Worm (Caenorhabditis elegans): ENCODE measurements around the gene ins-11.

ins-11 gene

DNA sequence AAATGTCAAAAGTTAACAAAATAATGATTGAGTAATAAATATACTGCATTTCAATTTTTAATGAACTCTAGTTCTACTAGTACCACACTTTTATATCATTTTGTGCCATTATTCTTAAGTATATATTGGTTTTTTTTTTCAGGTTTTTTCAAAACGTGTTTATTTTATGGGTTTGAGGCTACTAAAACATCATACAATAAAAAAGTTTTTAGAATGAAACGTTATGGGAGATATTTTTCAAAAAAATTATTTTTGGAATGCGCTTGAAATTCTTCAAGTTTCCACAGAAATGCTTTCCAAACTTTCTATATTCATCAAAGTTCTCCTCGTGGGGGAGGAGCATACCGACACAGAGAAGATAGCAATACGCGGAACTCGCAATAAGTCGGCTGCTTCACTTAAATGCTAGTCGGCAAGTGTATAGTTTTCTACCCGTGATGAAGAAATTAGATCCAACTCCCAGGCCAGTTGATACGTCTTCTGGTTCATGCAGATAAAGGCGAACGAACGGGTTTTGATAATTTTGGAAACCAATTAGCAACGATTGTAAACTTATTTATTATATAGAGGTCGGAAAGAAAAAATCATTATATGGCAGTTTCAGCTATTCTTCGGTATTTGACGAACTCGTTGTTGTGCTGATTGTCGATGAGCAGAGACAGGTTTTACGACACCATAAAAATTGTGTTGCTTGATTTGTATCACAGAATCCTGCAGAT is 43.0 kb downstream of the ins-11 start, which contains the start of gene C17G10.10 (continued):
- TF ChIP-seq rnt-1 (tag; optimal IDR thresholded peaks at IDR 0.05): peak; percentile 92
- no peak; the same call in 1 of the 2 replicates for TF ChIP-seq isw-1 (GFP tag; IDR thresholded peaks at IDR 0.05)
- no peak for TF ChIP-seq ceh-8 (GFP tag; optimal IDR thresholded peaks at IDR 0.05)
- TF ChIP-seq elt-3 (tag; optimal IDR thresholded peaks at IDR 0.05): peak in 5 of 6 experiments; percentile 3 to 79 (median 48)
- TF ChIP-seq ceh-82 (tag; optimal IDR thresholded peaks at IDR 0.05): peak; percentile 62 to 76 (median 67)
- peak; percentile 60 for TF ChIP-seq mep-1 (tag; optimal IDR thresholded peaks at IDR 0.05)
- no peak for TF ChIP-seq ztf-11 (tag; optimal IDR thresholded peaks at IDR 0.05)
- no peak for TF ChIP-seq unc-30 (tag; optimal IDR thresholded peaks at IDR 0.05)
- no peak for TF ChIP-seq zag-1 (tag; optimal IDR thresholded peaks at IDR 0.05)
- no peak for TF ChIP-seq tlp-1 (tag; optimal IDR thresholded peaks at IDR 0.05)
- TF ChIP-seq hlh-17 (GFP tag; optimal IDR thresholded peaks at IDR 0.05; ENCODE audit: borderline replicate concordance): peak; percentile 59
- TF ChIP-seq unc-98 (GFP tag; IDR thresholded peaks at IDR 0.05): no peak
- peak; percentile 93 for TF ChIP-seq nhr-90 (tag; optimal IDR thresholded peaks at IDR 0.05; ENCODE audit: poor library complexity)
- peak; percentile 35 for TF ChIP-seq nhr-11 (tag; optimal IDR thresholded peaks at IDR 0.05)
- no peak for TF ChIP-seq skn-1 (tag; optimal IDR thresholded peaks at IDR 0.05)
- no peak for TF ChIP-seq sptf-1 (tag; optimal IDR thresholded peaks at IDR 0.05)
- peak; percentile 30 for TF ChIP-seq C04F5.9 (tag; optimal IDR thresholded peaks at IDR 0.05)
- peak; percentile 57 for TF ChIP-seq hpl-2 (GFP tag; optimal IDR thresholded peaks at IDR 0.05)
- no peak for TF ChIP-seq ets-5 (GFP tag; IDR thresholded peaks at IDR 0.05)
- peak; percentile 73 for TF ChIP-seq tbx-2 (tag; optimal IDR thresholded peaks at IDR 0.05)
- no peak for TF ChIP-seq nhr-237 (tag; optimal IDR thresholded peaks at IDR 0.05)
- peak; percentile 95 for TF ChIP-seq ama-1 (optimal IDR thresholded peaks at IDR 0.05)
- no peak for TF ChIP-seq fkh-8 (tag; optimal IDR thresholded peaks at IDR 0.05)
- TF ChIP-seq elt-2 (tag; optimal IDR thresholded peaks at IDR 0.05): peak; percentile 93
- no peak for TF ChIP-seq alr-1 (tag; optimal IDR thresholded peaks at IDR 0.05; ENCODE audit: borderline replicate concordance)
- peak; percentile 95 for TF ChIP-seq nhr-20 (tag; optimal IDR thresholded peaks at IDR 0.05)
- peak; percentile 86 for TF ChIP-seq snu-23 (GFP tag; optimal IDR thresholded peaks at IDR 0.05)
- TF ChIP-seq lin-14 (GFP tag; optimal IDR thresholded peaks at IDR 0.05): peak; percentile 82
- peak; percentile 99 for TF ChIP-seq snpc-4 (tag; optimal IDR thresholded peaks at IDR 0.05)
- peak; percentile 88 for TF ChIP-seq nhr-19 (GFP tag; conservative IDR thresholded peaks at IDR 0.05)
- peak; percentile 14 for TF ChIP-seq F16B12.6 (tag; optimal IDR thresholded peaks at IDR 0.05)
- peak; percentile 60 for TF ChIP-seq unc-130 (tag; optimal IDR thresholded peaks at IDR 0.05)
- peak; percentile 92 for TF ChIP-seq nhr-85 (tag)
- TF ChIP-seq aly-2 (tag; optimal IDR thresholded peaks at IDR 0.05): peak; percentile 78
- peak; percentile 34 for TF ChIP-seq blmp-1 (tag; optimal IDR thresholded peaks at IDR 0.05)
- peak; percentile 89 for TF ChIP-seq nhr-71 (tag; optimal IDR thresholded peaks at IDR 0.05)
- peak; percentile 83 for TF ChIP-seq swsn-7 (tag; optimal IDR thresholded peaks at IDR 0.05)
- peak; percentile 34 to 76 for TF ChIP-seq lin-35 (GFP tag; optimal IDR thresholded peaks at IDR 0.05)
- peak; percentile 45 for TF ChIP-seq C16A3.4 (tag; optimal IDR thresholded peaks at IDR 0.05)
- no peak for TF ChIP-seq sox-4 (tag; optimal IDR thresholded peaks at IDR 0.05)
- peak; percentile 73 for TF ChIP-seq ztf-4 (tag; optimal IDR thresholded peaks at IDR 0.05)
- no peak for TF ChIP-seq ceh-63 (GFP tag; optimal IDR thresholded peaks at IDR 0.05)
- TF ChIP-seq grh-1 (GFP tag; IDR thresholded peaks at IDR 0.05): peak; percentile 72
- TF ChIP-seq mef-2 (tag; optimal IDR thresholded peaks at IDR 0.05): no peak
- TF ChIP-seq mab-9 (GFP tag; IDR thresholded peaks at IDR 0.05): no peak
- peak; percentile 28 for TF ChIP-seq lir-3 (tag; optimal IDR thresholded peaks at IDR 0.05; ENCODE audit: poor library complexity)
- TF ChIP-seq lin-13 (GFP tag; optimal IDR thresholded peaks at IDR 0.05): peak; percentile 57
- no peak for TF ChIP-seq lin-15B (tag; optimal IDR thresholded peaks at IDR 0.05)
- TF ChIP-seq sup-37 (GFP tag; optimal IDR thresholded peaks at IDR 0.05): peak; percentile 75
- TF ChIP-seq unc-86 (tag; optimal IDR thresholded peaks at IDR 0.05): peak; percentile 11
- TF ChIP-seq jun-1 (tag; optimal IDR thresholded peaks at IDR 0.05): peak; percentile 56
- no peak for TF ChIP-seq Y116A8C.19 (tag; optimal IDR thresholded peaks at IDR 0.05; ENCODE audit: borderline replicate concordance)

Measured in whole organism, L1 larva.